Fruit fly (Drosophila melanogaster): ENCODE measurements around the gene Fer1.

Fer1 gene

DNA sequence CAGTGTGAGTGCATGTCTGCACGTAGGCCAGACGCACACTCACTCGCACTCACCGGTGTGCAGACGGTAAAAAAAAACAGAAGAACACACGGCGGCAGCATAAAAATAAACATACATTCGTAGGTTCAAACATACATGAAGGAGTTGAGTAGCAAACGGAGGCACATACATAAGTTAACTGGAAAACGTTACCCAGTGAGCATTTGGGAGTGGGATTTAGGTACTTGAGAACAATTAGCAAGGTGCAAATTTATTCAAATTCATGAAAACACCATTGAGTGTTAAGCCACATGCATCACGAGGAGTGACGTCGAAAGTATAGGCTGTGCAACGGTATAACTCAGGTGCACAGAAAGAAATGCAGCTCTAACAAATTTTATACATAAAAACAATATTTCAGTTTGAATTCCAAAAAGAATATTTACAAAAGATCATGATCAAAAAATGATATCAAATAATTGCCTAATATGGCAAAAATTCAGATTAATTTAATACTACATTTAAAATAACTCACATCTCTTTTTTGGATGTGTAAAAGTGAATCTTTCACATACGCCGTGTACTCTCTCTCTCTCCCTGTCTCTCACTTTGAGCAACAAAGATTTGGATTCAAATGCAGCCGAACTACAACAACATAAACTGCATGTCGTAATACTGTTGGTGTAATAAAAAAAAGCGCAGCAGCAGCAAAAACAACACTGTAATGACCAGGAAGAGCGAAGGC, 27.3 kb upstream of the Fer1 start (continued):
- peak; percentile 46 for TF ChIP-seq Hand (GFP tag; optimal IDR thresholded peaks at IDR 0.05)
- TF ChIP-seq caup (GFP tag; optimal IDR thresholded peaks at IDR 0.05; ENCODE audit: severe bottlenecking) = peak; percentile 63
- peak; percentile 63 for TF ChIP-seq Fer2 (tag; optimal IDR thresholded peaks at IDR 0.05)
- TF ChIP-seq mirr (GFP tag; optimal IDR thresholded peaks at IDR 0.05) = no peak
- peak; percentile 97 for TF ChIP-seq CG8388 (GFP tag; optimal IDR thresholded peaks at IDR 0.05)
- peak; percentile 86 for TF ChIP-seq CG6272 (GFP tag; IDR thresholded peaks at IDR 0.05)
- TF ChIP-seq CG15479 (GFP tag; optimal IDR thresholded peaks at IDR 0.05) = peak; percentile 51
- no peak for TF ChIP-seq CG6765 (GFP tag; optimal IDR thresholded peaks at IDR 0.05)
- TF ChIP-seq CG17612 (GFP tag; IDR thresholded peaks at IDR 0.05) = no peak
- peak; percentile 89 for TF ChIP-seq trh (GFP tag; optimal IDR thresholded peaks at IDR 0.05)
- no peak for TF ChIP-seq D (optimal IDR thresholded peaks at IDR 0.05)
- peak; percentile 98 for TF ChIP-seq D (GFP tag; optimal IDR thresholded peaks at IDR 0.05)
- TF ChIP-seq Fer1 (GFP tag; optimal IDR thresholded peaks at IDR 0.05) = peak; percentile 63
- TF ChIP-seq NC2β (GFP tag; optimal IDR thresholded peaks at IDR 0.05) = peak; percentile 95
- TF ChIP-seq NK7.1 (GFP tag; optimal IDR thresholded peaks at IDR 0.05) = peak; percentile 88
- no peak for TF ChIP-seq cad (GFP tag; optimal IDR thresholded peaks at IDR 0.05)
- TF ChIP-seq CG4328 (GFP tag; optimal IDR thresholded peaks at IDR 0.05) = peak; percentile 88
- TF ChIP-seq Mad (GFP tag; optimal IDR thresholded peaks at IDR 0.05) = peak; percentile 90
- TF ChIP-seq aop (GFP tag; IDR thresholded peaks at IDR 0.05) = no peak
- peak; percentile 87 for TF ChIP-seq org-1 (GFP tag; optimal IDR thresholded peaks at IDR 0.05)
- no peak for TF ChIP-seq abd-A (tag; optimal IDR thresholded peaks at IDR 0.05)
- no peak for TF ChIP-seq stc (GFP tag; IDR thresholded peaks at IDR 0.05)
- peak; percentile 100 for TF ChIP-seq sens (GFP tag)
- peak; percentile 81 for TF ChIP-seq psq (GFP tag; optimal IDR thresholded peaks at IDR 0.05)
- TF ChIP-seq CG7963 (GFP tag; IDR thresholded peaks at IDR 0.05; ENCODE audit: partially characterized antibody) = no peak
- no peak for TF ChIP-seq CG17328 (GFP tag; IDR thresholded peaks at IDR 0.05)
- peak; percentile 86 for TF ChIP-seq CG5180 (GFP tag; optimal IDR thresholded peaks at IDR 0.05)
- TF ChIP-seq Asciz (GFP tag; optimal IDR thresholded peaks at IDR 0.05) = peak; percentile 97
- TF ChIP-seq CG16815 (GFP tag; optimal IDR thresholded peaks at IDR 0.05) = peak; percentile 92
- TF ChIP-seq CG12769 (tag; optimal IDR thresholded peaks at IDR 0.05) = peak; percentile 78
- no peak for TF ChIP-seq CG2199 (GFP tag; IDR thresholded peaks at IDR 0.05)
- TF ChIP-seq Camta (GFP tag; optimal IDR thresholded peaks at IDR 0.05) = peak; percentile 96
- no peak for TF ChIP-seq CG11085 (GFP tag; IDR thresholded peaks at IDR 0.05)
- peak; percentile 87 for TF ChIP-seq Dad (GFP tag; optimal IDR thresholded peaks at IDR 0.05)
- peak; percentile 93 for TF ChIP-seq CG6254 (GFP tag; optimal IDR thresholded peaks at IDR 0.05)
- peak; percentile 74 for TF ChIP-seq CG2116 (GFP tag; optimal IDR thresholded peaks at IDR 0.05)
- no peak for TF ChIP-seq tgo (GFP tag; IDR thresholded peaks at IDR 0.05)
- peak; percentile 69 to 96 for TF ChIP-seq Hr51 (GFP tag; optimal IDR thresholded peaks at IDR 0.05)
- TF ChIP-seq twi (tag; optimal IDR thresholded peaks at IDR 0.05) = peak; percentile 96
- peak; percentile 93 for TF ChIP-seq sqz (GFP tag; optimal IDR thresholded peaks at IDR 0.05)
- peak; percentile 44 for TF ChIP-seq Dip3 (GFP tag; optimal IDR thresholded peaks at IDR 0.05)
- TF ChIP-seq Nf-YA (GFP tag; IDR thresholded peaks at IDR 0.05) = no peak
- peak; percentile 44 for TF ChIP-seq CG15514 (GFP tag; optimal IDR thresholded peaks at IDR 0.05)
- TF ChIP-seq gfzf (GFP tag; optimal IDR thresholded peaks at IDR 0.05) = no peak
- peak; percentile 87 for TF ChIP-seq CG30020 (tag; optimal IDR thresholded peaks at IDR 0.05)
- TF ChIP-seq CG1792 (GFP tag; optimal IDR thresholded peaks at IDR 0.05) = peak; percentile 86
- TF ChIP-seq CG14014 (GFP tag; IDR thresholded peaks at IDR 0.05) = no peak
- no peak for TF ChIP-seq ci (GFP tag; IDR thresholded peaks at IDR 0.05)
- peak; percentile 91 for TF ChIP-seq CG4617 (GFP tag; optimal IDR thresholded peaks at IDR 0.05; ENCODE audit: borderline replicate concordance)
- no peak for TF ChIP-seq gsb (GFP tag; IDR thresholded peaks at IDR 0.05)

Measured in whole organism, embryonic.